Worm (Caenorhabditis elegans) whole organism, young adult: ENCODE results near the gene znf-598.

Experiments
- Y53G8AR.9 ChIP-seq: fragments of 200-800 bp; sonication (Bioruptor generic); conservative IDR thresholded peaks from 2 replicates; pipeline ENCODE4 v1.3.6; 2022; ENCODE audit warnings: missing genetic modification reagents, missing genetic modification characterization, missing compliant biosample characterization
- ama-1 ChIP-seq, 3 experiments: fragments of 150-350 bp in 1 of 3; sonication (generic microtip) in 2 of 3; optimal IDR thresholded peaks; 2 replicates each; lab custom pipeline; 2014 to 2018; ENCODE audit warnings: missing biosample characterization in 2 of 3, missing genetic modification characterization in 2 of 3, missing genetic modification reagents in 2 of 3
- ceh-27 ChIP-seq: fragments of 200-800 bp; sonication (Bioruptor generic); optimal IDR thresholded peaks from 2 replicates; lab custom pipeline; 2018; ENCODE audit warnings: mild to moderate bottlenecking, missing genetic modification characterization, moderate library complexity, missing compliant biosample characterization
- efl-1 ChIP-seq: fragments of 150-350 bp; optimal IDR thresholded peaks from 2 replicates; lab custom pipeline; 2014; ENCODE audit warnings: missing biosample characterization, missing genetic modification reagents, missing genetic modification characterization
- egl-18 ChIP-seq: fragments of 200-800 bp; sonication (Bioruptor generic); IDR thresholded peaks from 2 replicates; pipeline ENCODE4 v1.3.6; 2022; ENCODE audit warnings: missing genetic modification reagents, missing genetic modification characterization, missing compliant biosample characterization
- nhr-27 ChIP-seq: fragments of 200-800 bp; sonication (Bioruptor generic); optimal IDR thresholded peaks from 2 replicates; lab custom pipeline; 2018; ENCODE audit warnings: mild to moderate bottlenecking, missing genetic modification characterization, moderate library complexity, missing compliant biosample characterization
- pha-4 ChIP-seq: fragments of 150-350 bp; sonication (generic microtip); optimal IDR thresholded peaks from 2 replicates; lab custom pipeline; 2014; ENCODE audit warnings: missing biosample characterization, missing genetic modification reagents, missing genetic modification characterization
- tbp1 ChIP-seq: fragments of 200-800 bp; sonication (Bioruptor generic); optimal IDR thresholded peaks from 2 replicates; lab custom pipeline; 2018; ENCODE audit warnings: mild to moderate bottlenecking, missing genetic modification characterization, missing compliant biosample characterization

DNA sequence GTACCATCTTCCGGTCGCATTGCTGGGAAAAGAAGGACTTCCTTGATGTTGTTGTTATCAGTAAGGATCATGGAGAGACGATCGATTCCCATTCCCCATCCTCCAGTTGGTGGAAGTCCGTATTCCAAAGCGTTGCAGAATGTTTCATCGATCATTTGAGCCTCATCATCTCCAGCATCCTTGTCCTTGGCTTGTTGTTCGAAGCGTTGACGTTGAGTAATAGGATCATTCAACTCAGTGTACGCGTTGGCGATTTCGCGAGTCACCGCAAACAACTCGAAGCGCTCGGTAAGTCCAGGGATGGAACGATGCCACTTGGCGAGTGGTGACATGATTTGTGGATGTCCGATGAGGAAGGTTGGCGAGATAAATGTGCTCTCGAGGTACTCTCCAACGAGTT is 44.8 kb downstream of the znf-598 start:
- no peak for TF ChIP-seq nhr-27 (tag; lab: Kevin White, UChicago)
- no peak for TF ChIP-seq ceh-27 (GFP tag; lab: Kevin White, UChicago)
- no peak for TF ChIP-seq Y53G8AR.9 (GFP tag; lab: Robert Waterston, UW)
- no peak for TF ChIP-seq efl-1 (GFP tag; lab: Kevin White, UChicago)
- TF ChIP-seq pha-4 = no peak
- no peak for TF ChIP-seq egl-18
- no peak for TF ChIP-seq ama-1 (optimal IDR thresholded peaks at IDR 0.05; lab: Kevin White, UChicago)
- TF ChIP-seq ama-1 (GFP tag; optimal IDR thresholded peaks at IDR 0.05; lab: Kevin White, UChicago) = no peak
- no peak for TF ChIP-seq tbp1
